Fruit fly (Drosophila melanogaster) whole organism, pupa: ENCODE measurements around the gene CG31789.

Experiments used
- CG10348 ChIP-seq: fragments of 200-800 bp; sonication (Bioruptor generic); IDR thresholded peaks from 2 replicates; pipeline ENCODE4 v1.3.6; 2022; ENCODE audit warnings: missing biosample characterization, missing genetic modification characterization
- CG14655 ChIP-seq: fragments of 200-800 bp; sonication (Bioruptor generic); optimal IDR thresholded peaks from 3 replicates; lab custom pipeline; 2017; ENCODE audit warnings: mild to moderate bottlenecking, missing biosample characterization, missing genetic modification reagents, missing genetic modification characterization
- CG17806 ChIP-seq: fragments of 200-800 bp; sonication (Bioruptor generic); optimal IDR thresholded peaks from 2 replicates; lab custom pipeline; 2018; ENCODE audit warnings: missing biosample characterization, mild to moderate bottlenecking, missing genetic modification characterization, moderate library complexity
- CG32121 ChIP-seq: fragments of 200-800 bp; sonication (Bioruptor generic); IDR thresholded peaks from 2 replicates; pipeline ENCODE4 v1.3.6; 2022; ENCODE audit warnings: missing biosample characterization, missing genetic modification characterization
- CG8301 ChIP-seq: fragments of 200-800 bp; sonication (Bioruptor generic); optimal IDR thresholded peaks from 2 replicates; lab custom pipeline; 2018; ENCODE audit warnings: missing biosample characterization, mild to moderate bottlenecking, missing genetic modification characterization
- D1 ChIP-seq: fragments of 200-800 bp; sonication (Bioruptor generic); optimal IDR thresholded peaks from 2 replicates; lab custom pipeline; 2018; ENCODE audit warnings: missing biosample characterization, mild to moderate bottlenecking, missing genetic modification characterization, moderate library complexity
- Ets98B ChIP-seq: fragments of 200-800 bp; sonication (Bioruptor generic); IDR thresholded peaks from 2 replicates; pipeline ENCODE4 v1.3.6; 2022; ENCODE audit warnings: missing biosample characterization, missing genetic modification characterization
- Pif1A ChIP-seq: fragments of 200-800 bp; sonication (Bioruptor generic); optimal IDR thresholded peaks from 3 replicates; lab custom pipeline; 2016; ENCODE audit warnings: missing biosample characterization, missing genetic modification characterization
- Pif1B ChIP-seq: fragments of 200-800 bp; sonication (Bioruptor generic); optimal IDR thresholded peaks from 3 replicates; lab custom pipeline; 2016; ENCODE audit warnings: missing biosample characterization, missing genetic modification characterization
- Snoo ChIP-seq: fragments of 200-800 bp; sonication (Bioruptor generic); optimal IDR thresholded peaks from 3 replicates; lab custom pipeline; 2017; ENCODE audit warnings: missing biosample characterization, mild to moderate bottlenecking, missing genetic modification characterization, inconsistent platforms
- fd96Ca ChIP-seq: fragments of 200-800 bp; sonication (Bioruptor generic); IDR thresholded peaks from 3 replicates; pipeline ENCODE4 v1.3.6; 2022; ENCODE audit warnings: missing biosample characterization, missing genetic modification characterization
- gl ChIP-seq: fragments of 200-800 bp; sonication (Bioruptor generic); optimal IDR thresholded peaks from 2 replicates; lab custom pipeline; 2018; ENCODE audit warnings: missing biosample characterization, mild to moderate bottlenecking, missing genetic modification characterization
- rn ChIP-seq: fragments of 200-800 bp; sonication (Bioruptor generic); IDR thresholded peaks from 2 replicates; pipeline ENCODE4 v1.3.6; 2022; ENCODE audit warnings: missing biosample characterization, missing genetic modification characterization

DNA sequence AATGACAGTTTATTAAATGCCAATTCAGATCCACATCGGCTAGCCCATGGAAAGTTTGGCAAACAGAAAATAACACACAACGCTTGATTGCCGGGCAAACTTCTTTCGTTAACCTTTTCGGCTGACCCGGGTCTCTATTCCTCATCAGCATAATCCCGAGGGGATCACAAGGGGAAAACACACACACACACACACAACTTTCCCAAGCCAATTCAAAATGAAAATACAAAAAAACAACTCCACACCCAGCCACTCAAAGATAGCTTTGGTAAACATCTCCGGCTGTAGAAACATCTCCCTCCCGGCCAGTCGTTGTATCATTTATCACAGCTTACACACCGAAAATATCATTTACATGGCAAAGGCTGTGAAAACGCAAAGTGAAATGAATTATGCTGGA lies 14.4 kb downstream of the CG31789 start:
- TF ChIP-seq fd96Ca (GFP tag; lab: Robert Waterston, UW) (no peak), Snoo (tag; lab: Kevin White, UChicago) (no peak), Pif1A (GFP tag; lab: Kevin White, UChicago) (no peak), CG10348 (GFP tag; lab: Robert Waterston, UW) (no peak), D1 (no peak), CG8301 (no peak), rn (GFP tag; lab: Robert Waterston, UW) (no peak), CG17806 (tag; lab: Kevin White, UChicago) (no peak), CG32121 (no peak), gl (tag; lab: Kevin White, UChicago) (no peak), Pif1B (GFP tag; lab: Kevin White, UChicago) (no peak), Ets98B (GFP tag; lab: Robert Waterston, UW) (no peak), CG14655 (GFP tag; lab: Kevin White, UChicago) (no peak)
